Fruit fly (Drosophila melanogaster) Kc167 (cell line): ENCODE measurements around the gene CG7294.

Experiments
- Myc ChIP-seq: fragments of >200 bp; optimal IDR thresholded peaks from 2 replicates; lab custom pipeline; 2017; ENCODE audit warnings: missing external identifiers
- h ChIP-seq: fragments of >200 bp; optimal IDR thresholded peaks from 3 replicates; lab custom pipeline; 2018; ENCODE audit warnings: missing external identifiers
- insv ChIP-seq: fragments of >200 bp; optimal IDR thresholded peaks from 3 replicates; lab custom pipeline; 2018; ENCODE audit warnings: missing external identifiers
- psq ChIP-seq: fragments of >200 bp; optimal IDR thresholded peaks from 2 replicates; lab custom pipeline; 2017; ENCODE audit warnings: missing external identifiers
- ttk ChIP-seq: sonication (Bioruptor generic); optimal IDR thresholded peaks from 2 replicates; lab custom pipeline; 2017; ENCODE audit warnings: missing external identifiers

dm6 chr2L:10646726-10647125 is 42.3 kb downstream of the CG7294 start:
- no peak for TF ChIP-seq insv (lab: Kevin White, UChicago)
- no peak for TF ChIP-seq psq (lab: Kevin White, UChicago)
- no peak for TF ChIP-seq Myc
- no peak for TF ChIP-seq h (lab: Kevin White, UChicago)
- TF ChIP-seq ttk (lab: Kevin White, UChicago): no peak
